Worm (Caenorhabditis elegans) whole organism, mixed stage, embryonic: ENCODE data around the gene M05D6.3.

Experiments
- ceh-39 ChIP-seq: fragments of 150-350 bp; optimal IDR thresholded peaks from 2 replicates; lab custom pipeline; 2014; ENCODE audit warnings: missing biosample characterization, missing genetic modification characterization
- mab-5 ChIP-seq: fragments of 150-350 bp; optimal IDR thresholded peaks from 2 replicates; lab custom pipeline; 2014; ENCODE audit warnings: missing biosample characterization, missing genetic modification characterization
- nhr-28 ChIP-seq: fragments of 150-350 bp; optimal IDR thresholded peaks from 2 replicates; lab custom pipeline; 2014; ENCODE audit warnings: missing biosample characterization, missing genetic modification characterization
- tbx-8 ChIP-seq: fragments of 200-800 bp; sonication (Bioruptor generic); optimal IDR thresholded peaks from 2 replicates; lab custom pipeline; 2018; ENCODE audit warnings: mild to moderate bottlenecking, missing genetic modification characterization, moderate library complexity, missing compliant biosample characterization
- ztf-11 ChIP-seq: fragments of 150-350 bp; optimal IDR thresholded peaks from 2 replicates; lab custom pipeline; 2014; ENCODE audit warnings: missing biosample characterization, missing genetic modification characterization

DNA sequence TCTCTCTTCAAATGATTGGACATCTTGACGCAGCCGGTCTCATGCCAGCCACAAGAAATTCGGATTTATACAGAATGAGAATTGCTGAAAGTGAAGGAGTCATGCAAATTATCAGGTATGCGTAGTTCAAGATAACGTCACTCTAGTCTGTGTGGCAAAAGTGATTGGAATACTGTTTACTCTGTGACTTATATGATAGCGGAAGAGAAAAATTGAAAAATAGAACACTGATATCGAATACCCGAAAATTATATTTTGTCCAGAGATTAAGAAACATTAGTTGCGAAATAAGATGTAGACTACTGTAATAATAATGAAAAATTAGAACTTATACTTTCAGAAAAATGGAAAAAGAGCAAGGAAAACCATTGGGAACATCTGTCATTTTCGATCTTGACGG is 39.9 kb downstream of the M05D6.3 start:
- TF ChIP-seq tbx-8 (GFP tag; lab: Kevin White, UChicago) (no peak), mab-5 (tag; lab: Kevin White, UChicago) (no peak), ztf-11 (tag; lab: Kevin White, UChicago) (no peak), ceh-39 (no peak), nhr-28 (no peak)
